Worm (Caenorhabditis elegans): ENCODE data around the gene ech-5.

ce11 chrIV:800518-800917, 3.7 kb downstream of the ech-5 start, which contains the start of gene mrpl-46:
- TF ChIP-seq nhr-25 (tag; optimal IDR thresholded peaks at IDR 0.05): no peak
- no peak for TF ChIP-seq unc-62 (GFP tag; optimal IDR thresholded peaks at IDR 0.05)
- TF ChIP-seq ama-1 (optimal IDR thresholded peaks at IDR 0.05): no peak
- no peak for TF ChIP-seq nhr-28 (tag; optimal IDR thresholded peaks at IDR 0.05)
- TF ChIP-seq elt-2 (tag; optimal IDR thresholded peaks at IDR 0.05): no peak
- no peak for TF ChIP-seq nhr-12 (tag; optimal IDR thresholded peaks at IDR 0.05)
- no peak for TF ChIP-seq aly-2 (tag; optimal IDR thresholded peaks at IDR 0.05)
- TF ChIP-seq ceh-28 (tag; optimal IDR thresholded peaks at IDR 0.05): no peak
- no peak for TF ChIP-seq eor-1 (tag; optimal IDR thresholded peaks at IDR 0.05)
- TF ChIP-seq fkh-10 (GFP tag; optimal IDR thresholded peaks at IDR 0.05): no peak
- TF ChIP-seq fkh-2 (tag; optimal IDR thresholded peaks at IDR 0.05): no peak
- TF ChIP-seq jun-1 (tag; optimal IDR thresholded peaks at IDR 0.05): no peak
- TF ChIP-seq nfya-1 (tag; optimal IDR thresholded peaks at IDR 0.05; ENCODE audit: insufficient read depth): no peak

Data from whole organism, L3 larva.